Fruit fly (Drosophila melanogaster): ENCODE results near the gene mbc.

DNA sequence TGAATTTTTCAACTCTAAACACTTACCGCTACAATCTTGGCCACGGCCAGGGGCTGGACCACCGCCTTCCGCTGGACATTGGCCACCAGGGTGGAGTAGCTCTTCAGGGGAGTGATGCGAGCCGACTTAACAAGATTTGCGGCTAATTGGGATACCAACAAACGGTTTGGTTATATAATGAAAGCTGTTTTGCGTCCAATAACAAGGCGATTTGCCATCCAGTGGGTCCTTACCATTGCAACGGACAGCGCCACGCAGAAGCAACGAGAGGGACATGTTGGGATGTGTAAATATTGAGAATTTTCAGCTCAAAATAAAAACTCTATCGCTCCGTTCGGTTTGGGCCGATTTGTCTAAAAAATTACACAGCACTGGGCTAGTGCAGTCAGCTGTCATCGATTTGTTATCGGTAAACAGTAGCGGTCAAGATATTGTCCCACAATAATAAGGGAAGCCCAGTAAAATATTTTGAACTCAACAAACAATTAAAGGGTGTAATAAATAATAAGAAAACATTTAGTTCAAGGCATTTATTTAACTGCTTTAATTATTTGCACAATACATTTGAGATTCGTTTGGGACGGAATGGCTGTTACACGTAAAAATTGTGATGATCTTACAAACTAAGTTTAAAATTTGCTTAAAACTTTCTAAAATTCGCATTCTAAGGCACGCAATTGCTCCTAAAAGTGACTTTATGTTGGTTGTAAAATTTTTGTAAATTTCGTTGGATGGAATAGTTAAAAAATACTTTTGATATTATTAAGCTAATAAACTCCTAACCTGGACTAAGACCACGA, 21.1 kb upstream of the mbc start, which contains the start of gene SdhD:
- no peak for TF ChIP-seq Lpt (GFP tag; optimal IDR thresholded peaks at IDR 0.05)
- TF ChIP-seq CG15336 (GFP tag; IDR thresholded peaks at IDR 0.05): no peak; the same call in 1 of the 2 replicates
- peak; percentile 59 for TF ChIP-seq svp (GFP tag)
- TF ChIP-seq Hr38 (GFP tag; optimal IDR thresholded peaks at IDR 0.05): no peak
- no peak for TF ChIP-seq fd85E (GFP tag; optimal IDR thresholded peaks at IDR 0.05)

Data from whole organism, prepupa.